Worm (Caenorhabditis elegans) whole organism, L3 larva: ENCODE results near the gene fbxb-26.
A peak's percentile ranks its signal among the peaks of the same experiment; 100 is the strongest.

Experiments
- R02D3.7 ChIP-seq: fragments of 150-350 bp; optimal IDR thresholded peaks from 2 replicates; lab custom pipeline; 2014; ENCODE audit warnings: missing biosample characterization, missing genetic modification characterization
- ZK546.5 ChIP-seq: sonication (generic microtip); optimal IDR thresholded peaks from 2 replicates; lab custom pipeline; 2017; ENCODE audit warnings: missing biosample characterization, missing genetic modification characterization
- aly-2 ChIP-seq: fragments of 150-350 bp; optimal IDR thresholded peaks from 2 replicates; lab custom pipeline; 2014; ENCODE audit warnings: missing biosample characterization, missing genetic modification characterization
- ceh-16 ChIP-seq: sonication (generic microtip); optimal IDR thresholded peaks from 2 replicates; lab custom pipeline; 2017; ENCODE audit warnings: missing biosample characterization, missing genetic modification characterization
- ceh-28 ChIP-seq: fragments of 150-350 bp; optimal IDR thresholded peaks from 2 replicates; lab custom pipeline; 2014; ENCODE audit warnings: missing biosample characterization, missing genetic modification reagents, missing genetic modification characterization
- ceh-82 ChIP-seq: fragments of 150-350 bp; optimal IDR thresholded peaks from 2 replicates; lab custom pipeline; 2014; ENCODE audit warnings: missing biosample characterization, missing genetic modification characterization
- daf-12 ChIP-seq: fragments of 150-350 bp; optimal IDR thresholded peaks from 2 replicates; lab custom pipeline; 2014; ENCODE audit warnings: missing biosample characterization, missing genetic modification reagents, missing genetic modification characterization
- egl-27 ChIP-seq: sonication (generic microtip); optimal IDR thresholded peaks from 4 replicates; lab custom pipeline; 2017; ENCODE audit warnings: missing biosample characterization, missing genetic modification reagents, missing genetic modification characterization
- egl-5 ChIP-seq: fragments of 150-350 bp; optimal IDR thresholded peaks from 2 replicates; lab custom pipeline; 2017; ENCODE audit warnings: missing biosample characterization, missing genetic modification reagents, missing genetic modification characterization, inconsistent platforms
- elt-1 ChIP-seq: fragments of 150-350 bp; optimal IDR thresholded peaks from 2 replicates; lab custom pipeline; 2014; ENCODE audit warnings: missing biosample characterization, missing genetic modification characterization
- elt-3 ChIP-seq, 3 experiments: fragments of 150-350 bp in 1 of 3; sonication (generic microtip) in 2 of 3; optimal IDR thresholded peaks; 2 replicates in 2 of 3; 4 replicates in 1 of 3; lab custom pipeline; 2014 to 2017; ENCODE audit warnings: missing biosample characterization in 3 of 3, missing genetic modification characterization in 3 of 3
- eor-1 ChIP-seq, 2 experiments: fragments of 150-350 bp; optimal IDR thresholded peaks; 2 replicates each; lab custom pipeline; 2014 to 2018; ENCODE audit warnings: missing biosample characterization in 2 of 2, missing genetic modification characterization in 2 of 2
- fkh-10 ChIP-seq: sonication (generic microtip); optimal IDR thresholded peaks from 2 replicates; lab custom pipeline; 2017; ENCODE audit warnings: missing biosample characterization, missing genetic modification reagents, missing genetic modification characterization
- fkh-2 ChIP-seq: fragments of 150-350 bp; optimal IDR thresholded peaks from 2 replicates; lab custom pipeline; 2014; ENCODE audit warnings: missing biosample characterization, missing genetic modification reagents, missing genetic modification characterization
- jun-1 ChIP-seq: fragments of 150-350 bp; optimal IDR thresholded peaks from 2 replicates; lab custom pipeline; 2014; ENCODE audit warnings: missing biosample characterization, missing genetic modification reagents, missing genetic modification characterization
- lin-15B ChIP-seq: fragments of 150-350 bp; optimal IDR thresholded peaks from 2 replicates; lab custom pipeline; 2014; ENCODE audit warnings: missing biosample characterization, missing genetic modification characterization
- lsy-12 ChIP-seq: sonication (generic microtip); optimal IDR thresholded peaks from 2 replicates; lab custom pipeline; 2016; ENCODE audit warnings: mild to moderate bottlenecking, missing genetic modification characterization, missing compliant biosample characterization
- mdl-1 ChIP-seq: fragments of 150-350 bp; optimal IDR thresholded peaks from 2 replicates; lab custom pipeline; 2014; ENCODE audit warnings: missing biosample characterization, missing genetic modification characterization
- mml-1 ChIP-seq: fragments of 150-350 bp; sonication (generic microtip); optimal IDR thresholded peaks from 3 replicates; lab custom pipeline; 2014; ENCODE audit warnings: missing biosample characterization, missing genetic modification characterization
- nfya-1 ChIP-seq: sonication (generic microtip); optimal IDR thresholded peaks from 2 replicates; lab custom pipeline; 2017; ENCODE audit warnings: missing genetic modification characterization, mild to moderate bottlenecking, missing compliant biosample characterization, antibody characterized with exemption, moderate library complexity; ENCODE audit not compliant: insufficient read depth
- nhr-11 ChIP-seq: fragments of 150-350 bp; optimal IDR thresholded peaks from 2 replicates; lab custom pipeline; 2014; ENCODE audit warnings: missing biosample characterization, missing genetic modification characterization
- nhr-237 ChIP-seq: fragments of 150-350 bp; optimal IDR thresholded peaks from 2 replicates; lab custom pipeline; 2014; ENCODE audit warnings: missing biosample characterization, missing genetic modification characterization
- nhr-25 ChIP-seq: sonication (generic microtip); optimal IDR thresholded peaks from 2 replicates; lab custom pipeline; 2017; ENCODE audit warnings: missing biosample characterization, missing genetic modification characterization
- nhr-43 ChIP-seq: sonication (generic microtip); optimal IDR thresholded peaks from 2 replicates; lab custom pipeline; 2016; ENCODE audit warnings: mild to moderate bottlenecking, missing genetic modification characterization, missing compliant biosample characterization; ENCODE audit not compliant: poor library complexity, severe bottlenecking
- nhr-76 ChIP-seq: fragments of 150-350 bp; sonication (generic microtip); optimal IDR thresholded peaks from 5 replicates; lab custom pipeline; 2014; ENCODE audit warnings: missing biosample characterization, missing genetic modification characterization
- pqm-1 ChIP-seq: fragments of 150-350 bp; optimal IDR thresholded peaks from 2 replicates; lab custom pipeline; 2017; ENCODE audit warnings: missing biosample characterization, missing genetic modification characterization, inconsistent platforms
- skn-1 ChIP-seq: fragments of 150-350 bp; optimal IDR thresholded peaks from 2 replicates; lab custom pipeline; 2014; ENCODE audit warnings: missing biosample characterization, missing genetic modification characterization
- snpc-4 ChIP-seq: fragments of 150-350 bp; optimal IDR thresholded peaks from 2 replicates; lab custom pipeline; 2014; ENCODE audit warnings: missing biosample characterization, missing genetic modification characterization
- tbx-2 ChIP-seq: sonication (generic microtip); optimal IDR thresholded peaks from 2 replicates; lab custom pipeline; 2016; ENCODE audit warnings: mild to moderate bottlenecking, missing genetic modification characterization, missing compliant biosample characterization
- unc-39 ChIP-seq: sonication (generic microtip); optimal IDR thresholded peaks from 4 replicates; lab custom pipeline; 2017; ENCODE audit warnings: missing biosample characterization, missing genetic modification characterization
- unc-62 ChIP-seq: fragments of 150-350 bp; sonication (generic microtip); optimal IDR thresholded peaks from 4 replicates; lab custom pipeline; 2014; ENCODE audit warnings: missing biosample characterization, missing genetic modification reagents, missing genetic modification characterization
- ztf-11 ChIP-seq: fragments of 150-350 bp; optimal IDR thresholded peaks from 2 replicates; lab custom pipeline; 2014; ENCODE audit warnings: missing biosample characterization, missing genetic modification characterization
- ztf-4 ChIP-seq: fragments of 150-350 bp; optimal IDR thresholded peaks from 2 replicates; lab custom pipeline; 2014; ENCODE audit warnings: missing biosample characterization, missing genetic modification characterization

fbxb-26 gene

ce11 chrII:1644777-1645348, 37.5 kb upstream of the fbxb-26 start, which contains the start of gene ZC204.6:
TSS of gene ZC204.6 (minus strand) at chrII:1644827.
- TF ChIP-seq ZK546.5 (tag; lab: Kevin White, UChicago) (no peak), nfya-1 (no peak), aly-2 (tag; lab: Kevin White, UChicago) (no peak), elt-3 (tag; optimal IDR thresholded peaks at IDR 0.05; lab: Kevin White, UChicago) (no peak), snpc-4 (tag; lab: Kevin White, UChicago) (no peak), unc-39 (tag; lab: Kevin White, UChicago) (no peak), pqm-1 (tag; lab: Kevin White, UChicago) (no peak), nhr-76 (no peak)

DNA sequence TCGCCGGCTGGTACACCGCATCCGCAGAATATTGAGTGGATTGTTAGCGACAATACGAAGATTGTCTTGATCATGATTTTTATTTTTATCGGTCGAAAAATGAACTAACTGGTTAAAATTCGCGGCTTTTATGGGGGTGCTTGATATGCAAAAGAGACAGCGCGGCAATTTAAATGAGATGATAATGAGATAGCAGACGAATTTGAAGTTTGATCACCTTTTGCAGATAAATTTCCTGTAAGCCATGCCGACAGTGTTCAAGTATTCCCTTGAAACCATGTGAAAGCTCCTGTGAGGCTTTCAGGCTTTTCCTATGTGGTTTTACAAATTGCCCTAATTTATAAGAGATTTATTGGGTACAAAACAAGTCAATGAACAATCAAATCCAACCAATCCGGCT, 36.1 kb upstream of the fbxb-26 start, which contains the start of gene ZC204.17:
ZC204.17 (minus strand) TSS at position 101 of the 400 bp plus-strand sequence.
- TF ChIP-seq eor-1 (tag; optimal IDR thresholded peaks at IDR 0.05; lab: Kevin White, UChicago), result no peak
- TF ChIP-seq egl-5 (tag; lab: Kevin White, UChicago), result no peak

ce11 chrII:1648768-1649167, 33.5 kb upstream of the fbxb-26 start, which contains the start of gene fbxb-21:
TSS of gene fbxb-21 (minus strand) at chrII:1648868.
- TF ChIP-seq fkh-10 (GFP tag; lab: Kevin White, UChicago), result peak; percentile 44
- TF ChIP-seq R02D3.7 (tag; lab: Kevin White, UChicago), result no peak

DNA sequence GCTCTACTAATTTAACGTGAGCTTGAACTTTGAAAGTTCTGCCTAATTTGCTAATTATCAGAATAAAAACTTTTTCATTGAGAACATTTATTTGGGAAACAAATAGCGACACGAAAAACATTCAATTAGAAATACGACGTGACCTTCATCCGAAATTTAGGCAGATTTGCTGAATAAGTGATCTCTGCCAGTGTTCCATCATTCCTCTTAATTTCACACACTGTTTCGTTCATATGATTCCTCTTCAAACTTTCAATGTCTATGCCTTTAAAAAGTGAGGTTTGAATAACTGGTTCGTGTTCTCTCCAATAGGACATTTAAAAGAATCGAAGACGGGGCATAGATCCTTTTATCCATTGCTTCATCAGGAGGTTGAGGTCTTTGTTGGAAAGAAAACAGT, 31.8 kb upstream of the fbxb-26 start, which contains the start of gene fbxb-20:
fbxb-20 (minus strand) TSS at position 101 of the 400 bp plus-strand sequence.
- TF ChIP-seq unc-39 (tag; lab: Kevin White, UChicago) (no peak), nhr-11 (no peak), daf-12 (tag; lab: Kevin White, UChicago) (no peak), nhr-43 (tag; lab: Kevin White, UChicago) (no peak), elt-1 (tag; lab: Kevin White, UChicago) (no peak), nfya-1 (no peak), skn-1 (no peak)

- TF ChIP-seq mml-1 (tag; lab: Kevin White, UChicago) (no peak), fkh-10 (GFP tag; lab: Kevin White, UChicago) (peak; percentile 15)
Observed at ce11 chrII:1651804-1652203, 30.5 kb upstream of the fbxb-26 start, which contains the start of gene fbxb-16. TSS of gene fbxb-16 (minus strand) at chrII:1651904.

- TF ChIP-seq fkh-2 (tag; lab: Kevin White, UChicago), result no peak
- no peak for TF ChIP-seq tbx-2 (tag; lab: Kevin White, UChicago)
- TF ChIP-seq lsy-12 (tag; lab: Kevin White, UChicago), result no peak
- no peak for TF ChIP-seq elt-1 (tag; lab: Kevin White, UChicago)
- no peak for TF ChIP-seq ceh-16 (tag; lab: Kevin White, UChicago)
- TF ChIP-seq mdl-1 (tag; lab: Kevin White, UChicago), result no peak
- no peak for TF ChIP-seq ceh-28 (tag; lab: Kevin White, UChicago)
- no peak for TF ChIP-seq nhr-237
- no peak for TF ChIP-seq nhr-43 (tag; lab: Kevin White, UChicago)
- no peak for TF ChIP-seq ztf-4 (tag; lab: Kevin White, UChicago)
- TF ChIP-seq jun-1 (tag; lab: Kevin White, UChicago), result no peak
Observed at ce11 chrII:1653397-1653796, 28.9 kb upstream of the fbxb-26 start, which contains the start of gene fbxb-15. TSS of gene fbxb-15 (minus strand) at chrII:1653497.

- TF ChIP-seq lin-15B, result no peak
- TF ChIP-seq skn-1, result no peak
- no peak for TF ChIP-seq ceh-82 (tag; lab: Kevin White, UChicago)
- no peak for TF ChIP-seq unc-62 (GFP tag; lab: Kevin White, UChicago)
- no peak for TF ChIP-seq egl-27 (tag; lab: Kevin White, UChicago)
- TF ChIP-seq eor-1 (tag; optimal IDR thresholded peaks at IDR 0.05; lab: Kevin White, UChicago), result no peak
- TF ChIP-seq nhr-25, result no peak
- no peak for TF ChIP-seq snpc-4 (tag; lab: Kevin White, UChicago)
- TF ChIP-seq R02D3.7 (tag; lab: Kevin White, UChicago), result no peak
- TF ChIP-seq ztf-11, result no peak
- no peak for TF ChIP-seq fkh-2 (tag; lab: Kevin White, UChicago)
- no peak for TF ChIP-seq nhr-43 (tag; lab: Kevin White, UChicago)
Observed at ce11 chrII:1654917-1655316, 27.4 kb upstream of the fbxb-26 start, which contains the start of gene btb-12. TSS of gene btb-12 (plus strand) at chrII:1655217.
